Worm (Caenorhabditis elegans) whole organism, L2 larva: Measurements from ENCODE around the gene zim-2.

Source experiments
- R02D3.7 ChIP-seq: fragments of 150-350 bp; optimal IDR thresholded peaks from 2 replicates; lab custom pipeline; 2014; ENCODE audit warnings: missing biosample characterization, missing genetic modification characterization
- ama-1 ChIP-seq: fragments of 150-350 bp; optimal IDR thresholded peaks from 2 replicates; lab custom pipeline; 2018; ENCODE audit warnings: inconsistent platforms
- ceh-82 ChIP-seq: fragments of 150-350 bp; optimal IDR thresholded peaks from 2 replicates; lab custom pipeline; 2014; ENCODE audit warnings: missing biosample characterization, missing genetic modification characterization
- egl-27 ChIP-seq: sonication (generic microtip); optimal IDR thresholded peaks from 3 replicates; lab custom pipeline; 2017; ENCODE audit warnings: missing biosample characterization, missing genetic modification reagents, missing genetic modification characterization
- gmeb-1 ChIP-seq: fragments of 150-350 bp; optimal IDR thresholded peaks from 2 replicates; lab custom pipeline; 2014; ENCODE audit warnings: missing biosample characterization, missing genetic modification characterization
- nhr-10 ChIP-seq: sonication (generic microtip); optimal IDR thresholded peaks from 2 replicates; lab custom pipeline; 2017; ENCODE audit warnings: missing biosample characterization, missing genetic modification characterization
- peb-1 ChIP-seq: fragments of 150-350 bp; optimal IDR thresholded peaks from 2 replicates; lab custom pipeline; 2014; ENCODE audit warnings: missing biosample characterization, missing genetic modification characterization

ce11 chrIV:10599983-10600382, 44.9 kb downstream of the zim-2 start, which contains the start of gene R09H10.1:
- TF ChIP-seq R02D3.7 (tag; lab: Kevin White, UChicago) (no peak), nhr-10 (no peak), peb-1 (tag; lab: Kevin White, UChicago) (no peak), egl-27 (tag; lab: Kevin White, UChicago) (no peak), ceh-82 (tag; lab: Kevin White, UChicago) (no peak), ama-1 (lab: Kevin White, UChicago) (no peak), gmeb-1 (tag; lab: Kevin White, UChicago) (no peak)
